Worm (Caenorhabditis elegans): ENCODE data around the gene kap-1.

Gene kap-1

DNA sequence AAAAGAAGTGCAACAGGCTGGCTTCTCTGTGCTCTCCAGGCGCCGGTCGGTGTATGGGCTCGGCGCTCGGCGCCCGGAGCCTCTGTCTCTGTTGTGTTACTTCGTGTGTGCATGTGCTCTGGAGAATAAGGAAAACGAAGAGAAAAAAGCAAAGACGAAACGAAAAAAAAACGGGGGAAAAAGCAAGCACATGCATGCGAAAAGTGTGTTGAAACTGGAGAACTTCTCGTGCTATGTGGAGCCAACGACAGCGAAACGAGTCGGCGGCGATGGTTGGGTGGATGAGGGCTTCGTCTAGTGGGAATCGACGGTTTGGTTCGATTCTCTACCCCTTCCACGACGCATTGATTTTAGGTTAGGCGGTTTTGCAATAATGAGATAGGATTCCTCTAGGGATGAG is 48.7 kb downstream of the kap-1 start (continued):
- TF ChIP-seq sup-37 (GFP tag; optimal IDR thresholded peaks at IDR 0.05) (no peak), mep-1 (tag; optimal IDR thresholded peaks at IDR 0.05) (peak; percentile 8), sox-4 (tag; optimal IDR thresholded peaks at IDR 0.05) (no peak), nhr-76 (tag; optimal IDR thresholded peaks at IDR 0.05) (no peak), unc-62 (GFP tag; optimal IDR thresholded peaks at IDR 0.05) (no peak), pag-3 (tag; optimal IDR thresholded peaks at IDR 0.05; ENCODE audit: borderline replicate concordance, insufficient read depth) (no peak), aha-1 (tag; optimal IDR thresholded peaks at IDR 0.05) (no peak), nhr-71 (tag; optimal IDR thresholded peaks at IDR 0.05) (peak; percentile 46), efl-3 (GFP tag; optimal IDR thresholded peaks at IDR 0.05) (no peak), mab-9 (GFP tag; IDR thresholded peaks at IDR 0.05) (no peak), lir-3 (tag; optimal IDR thresholded peaks at IDR 0.05; ENCODE audit: poor library complexity) (no peak), ets-5 (GFP tag; IDR thresholded peaks at IDR 0.05) (no peak), ces-1 (GFP tag; optimal IDR thresholded peaks at IDR 0.05) (no peak), F16B12.6 (tag; optimal IDR thresholded peaks at IDR 0.05) (no peak), nhr-11 (tag; optimal IDR thresholded peaks at IDR 0.05) (no peak), nhr-77 (tag; optimal IDR thresholded peaks at IDR 0.05) (no peak), pqm-1 (tag; optimal IDR thresholded peaks at IDR 0.05) (no peak), efl-1 (optimal IDR thresholded peaks at IDR 0.05) (peak; percentile 20 to 23), efl-1 (GFP tag; optimal IDR thresholded peaks at IDR 0.05 in 1 of 2) (peak; percentile 7 to 51), ceh-8 (GFP tag; optimal IDR thresholded peaks at IDR 0.05) (no peak), nhr-47 (tag; optimal IDR thresholded peaks at IDR 0.05) (peak; percentile 54), xbp-1 (tag; optimal IDR thresholded peaks at IDR 0.05) (peak; percentile 18), skn-1 (tag; optimal IDR thresholded peaks at IDR 0.05) (no peak), ceh-88 (GFP tag; IDR thresholded peaks at IDR 0.05) (no peak), fkh-8 (tag; optimal IDR thresholded peaks at IDR 0.05) (no peak), swsn-7 (tag; optimal IDR thresholded peaks at IDR 0.05) (peak; percentile 7), hpl-2 (GFP tag; optimal IDR thresholded peaks at IDR 0.05) (no peak), sptf-1 (tag; optimal IDR thresholded peaks at IDR 0.05) (no peak), unc-98 (GFP tag; IDR thresholded peaks at IDR 0.05) (no peak), nhr-28 (tag; optimal IDR thresholded peaks at IDR 0.05) (no peak), lin-15B (tag; optimal IDR thresholded peaks at IDR 0.05) (peak; percentile 28), zip-4 (GFP tag; optimal IDR thresholded peaks at IDR 0.05) (no peak), lin-35 (GFP tag; optimal IDR thresholded peaks at IDR 0.05) (peak; percentile 18 to 36), nhr-20 (tag; optimal IDR thresholded peaks at IDR 0.05) (no peak), lin-39 (tag; optimal IDR thresholded peaks at IDR 0.05) (no peak), lsy-2 (tag; optimal IDR thresholded peaks at IDR 0.05) (peak in 1 of 2 experiments; percentile 52), zag-1 (tag; optimal IDR thresholded peaks at IDR 0.05) (no peak), nhr-90 (tag; optimal IDR thresholded peaks at IDR 0.05; ENCODE audit: poor library complexity) (peak; percentile 9), dsc-1 (tag; optimal IDR thresholded peaks at IDR 0.05) (no peak), unc-130 (tag; optimal IDR thresholded peaks at IDR 0.05) (no peak), egl-13 (tag; optimal IDR thresholded peaks at IDR 0.05) (no peak), ceh-82 (tag; optimal IDR thresholded peaks at IDR 0.05) (peak in 2 of 3 experiments; percentile 11 to 14)
